Fruit fly (Drosophila melanogaster) Kc167 (cell line): ENCODE data around the gene Dph2.

Experiments used
- h ChIP-seq: fragments of >200 bp; optimal IDR thresholded peaks from 3 replicates; lab custom pipeline; 2018; ENCODE audit warnings: missing external identifiers
- psq ChIP-seq: fragments of >200 bp; optimal IDR thresholded peaks from 2 replicates; lab custom pipeline; 2017; ENCODE audit warnings: missing external identifiers

dm6 chr3R:14847844-14848243 is 45.9 kb downstream of the Dph2 start:
- TF ChIP-seq psq (lab: Kevin White, UChicago) (no peak), h (lab: Kevin White, UChicago) (no peak)
